Fruit fly (Drosophila melanogaster): Measurements from ENCODE around the gene fws.

fws gene

dm6 chr2L:17480943-17481580 lies at the start of gene fws, which contains the start of gene Lamtor3:
TSS of gene fws (minus strand) at chr2L:17481029.
TSS of gene Lamtor3 (plus strand) at chr2L:17481231.
- TF ChIP-seq Sin3A (optimal IDR thresholded peaks at IDR 0.05) = no peak
- no peak for TF ChIP-seq h (optimal IDR thresholded peaks at IDR 0.05)
- no peak for TF ChIP-seq ttk (optimal IDR thresholded peaks at IDR 0.05)
- no peak for TF ChIP-seq psq (optimal IDR thresholded peaks at IDR 0.05)
- no peak for TF ChIP-seq insv (optimal IDR thresholded peaks at IDR 0.05)
- no peak for TF ChIP-seq Myc (optimal IDR thresholded peaks at IDR 0.05)

dm6 chr2L:17529022-17529421 lies 48.2 kb upstream of the fws start, which contains the start of gene CG15144:
TSS of gene CG15144 (minus strand) at chr2L:17529122.
- no peak for TF ChIP-seq insv (optimal IDR thresholded peaks at IDR 0.05)
- TF ChIP-seq Sin3A (optimal IDR thresholded peaks at IDR 0.05) = no peak
- no peak for TF ChIP-seq Myc (optimal IDR thresholded peaks at IDR 0.05)
- TF ChIP-seq ttk (optimal IDR thresholded peaks at IDR 0.05) = no peak
- no peak for TF ChIP-seq h (optimal IDR thresholded peaks at IDR 0.05)
- TF ChIP-seq psq (optimal IDR thresholded peaks at IDR 0.05) = no peak

dm6 chr2L:17524449-17524848 lies 43.6 kb upstream of the fws start, which contains the start of gene CG15143:
TSS of gene CG15143 (minus strand) at chr2L:17524549.
- TF ChIP-seq psq (optimal IDR thresholded peaks at IDR 0.05) = no peak
- no peak for TF ChIP-seq Sin3A (optimal IDR thresholded peaks at IDR 0.05)
- no peak for TF ChIP-seq ttk (optimal IDR thresholded peaks at IDR 0.05)
- TF ChIP-seq Myc (optimal IDR thresholded peaks at IDR 0.05) = no peak
- TF ChIP-seq insv (optimal IDR thresholded peaks at IDR 0.05) = no peak
- TF ChIP-seq h (optimal IDR thresholded peaks at IDR 0.05) = no peak

- TF ChIP-seq ttk (optimal IDR thresholded peaks at IDR 0.05) = no peak
- no peak for TF ChIP-seq h (optimal IDR thresholded peaks at IDR 0.05)
- TF ChIP-seq psq (optimal IDR thresholded peaks at IDR 0.05) = no peak
- TF ChIP-seq insv (optimal IDR thresholded peaks at IDR 0.05) = no peak
- no peak for TF ChIP-seq Sin3A (optimal IDR thresholded peaks at IDR 0.05)
- no peak for TF ChIP-seq Myc (optimal IDR thresholded peaks at IDR 0.05)
Measured at dm6 chr2L:17514090-17514715, 33.4 kb upstream of the fws start.

- no peak for TF ChIP-seq psq (optimal IDR thresholded peaks at IDR 0.05)
- TF ChIP-seq Myc (optimal IDR thresholded peaks at IDR 0.05) = no peak
- no peak for TF ChIP-seq insv (optimal IDR thresholded peaks at IDR 0.05)
- TF ChIP-seq ttk (optimal IDR thresholded peaks at IDR 0.05) = no peak
Measured at dm6 chr2L:17500946-17501451, 20.2 kb upstream of the fws start, which contains the start of the genes mEFTs and Dhc36C. TSS of gene mEFTs (minus strand) at chr2L:17501106. TSS of gene Dhc36C (plus strand) at chr2L:17501401.

- TF ChIP-seq insv (optimal IDR thresholded peaks at IDR 0.05) = no peak
- no peak for TF ChIP-seq ttk (optimal IDR thresholded peaks at IDR 0.05)
- TF ChIP-seq Myc (optimal IDR thresholded peaks at IDR 0.05) = no peak
- no peak for TF ChIP-seq Sin3A (optimal IDR thresholded peaks at IDR 0.05)
- TF ChIP-seq psq (optimal IDR thresholded peaks at IDR 0.05) = no peak
- no peak for TF ChIP-seq h (optimal IDR thresholded peaks at IDR 0.05)
Measured at dm6 chr2L:17498721-17499120, 17.9 kb upstream of the fws start, which contains the start of gene CG15142. TSS of gene CG15142 (minus strand) at chr2L:17498821.

dm6 chr2L:17497108-17497507 lies 16.3 kb upstream of the fws start, which contains the start of gene qua:
TSS of gene qua (minus strand) at chr2L:17497208.
- TF ChIP-seq Sin3A (optimal IDR thresholded peaks at IDR 0.05) (no peak), insv (optimal IDR thresholded peaks at IDR 0.05) (no peak), psq (optimal IDR thresholded peaks at IDR 0.05) (no peak), Myc (optimal IDR thresholded peaks at IDR 0.05) (no peak), ttk (optimal IDR thresholded peaks at IDR 0.05) (no peak), h (optimal IDR thresholded peaks at IDR 0.05) (no peak)

- no peak for TF ChIP-seq h (optimal IDR thresholded peaks at IDR 0.05)
Measured at dm6 chr2L:17495759-17496158, 14.9 kb upstream of the fws start.

dm6 chr2L:17492680-17493079 lies 11.9 kb upstream of the fws start:
- no peak for TF ChIP-seq Sin3A (optimal IDR thresholded peaks at IDR 0.05)
- TF ChIP-seq ttk (optimal IDR thresholded peaks at IDR 0.05) = no peak
- no peak for TF ChIP-seq h (optimal IDR thresholded peaks at IDR 0.05)
- no peak for TF ChIP-seq Myc (optimal IDR thresholded peaks at IDR 0.05)
- TF ChIP-seq psq (optimal IDR thresholded peaks at IDR 0.05) = no peak
- TF ChIP-seq insv (optimal IDR thresholded peaks at IDR 0.05) = no peak

dm6 chr2L:17486264-17486663 lies 5.4 kb upstream of the fws start, which contains the start of gene CG43220:
TSS of gene CG43220 (plus strand) at chr2L:17486564.
- no peak for TF ChIP-seq h (optimal IDR thresholded peaks at IDR 0.05)
- no peak for TF ChIP-seq Sin3A (optimal IDR thresholded peaks at IDR 0.05)
- no peak for TF ChIP-seq insv (optimal IDR thresholded peaks at IDR 0.05)
- TF ChIP-seq psq (optimal IDR thresholded peaks at IDR 0.05) = no peak
- no peak for TF ChIP-seq ttk (optimal IDR thresholded peaks at IDR 0.05)
- no peak for TF ChIP-seq Myc (optimal IDR thresholded peaks at IDR 0.05)

- TF ChIP-seq Sin3A (optimal IDR thresholded peaks at IDR 0.05) = no peak
- TF ChIP-seq ttk (optimal IDR thresholded peaks at IDR 0.05) = no peak
- no peak for TF ChIP-seq psq (optimal IDR thresholded peaks at IDR 0.05)
- TF ChIP-seq Myc (optimal IDR thresholded peaks at IDR 0.05) = no peak
- no peak for TF ChIP-seq h (optimal IDR thresholded peaks at IDR 0.05)
- no peak for TF ChIP-seq insv (optimal IDR thresholded peaks at IDR 0.05)
Measured at dm6 chr2L:17485457-17485856, 4.6 kb upstream of the fws start, which contains the start of the genes CG43221 and CG43645. TSS of gene CG43221 (plus strand) at chr2L:17485757. TSS of gene CG43645 (plus strand) at chr2L:17485757.

- TF ChIP-seq h (optimal IDR thresholded peaks at IDR 0.05) (no peak), Myc (optimal IDR thresholded peaks at IDR 0.05) (no peak), ttk (optimal IDR thresholded peaks at IDR 0.05) (no peak), psq (optimal IDR thresholded peaks at IDR 0.05) (no peak), insv (optimal IDR thresholded peaks at IDR 0.05) (no peak), Sin3A (optimal IDR thresholded peaks at IDR 0.05) (no peak)
Measured at dm6 chr2L:17484174-17484573, 3.3 kb upstream of the fws start, which contains the start of the genes GCS2beta and CG5131. TSS of gene GCS2beta (minus strand) at chr2L:17484307. TSS of gene CG5131 (plus strand) at chr2L:17484501.
